Worm (Caenorhabditis elegans): ENCODE measurements around the gene fbxa-128.

Gene fbxa-128

DNA sequence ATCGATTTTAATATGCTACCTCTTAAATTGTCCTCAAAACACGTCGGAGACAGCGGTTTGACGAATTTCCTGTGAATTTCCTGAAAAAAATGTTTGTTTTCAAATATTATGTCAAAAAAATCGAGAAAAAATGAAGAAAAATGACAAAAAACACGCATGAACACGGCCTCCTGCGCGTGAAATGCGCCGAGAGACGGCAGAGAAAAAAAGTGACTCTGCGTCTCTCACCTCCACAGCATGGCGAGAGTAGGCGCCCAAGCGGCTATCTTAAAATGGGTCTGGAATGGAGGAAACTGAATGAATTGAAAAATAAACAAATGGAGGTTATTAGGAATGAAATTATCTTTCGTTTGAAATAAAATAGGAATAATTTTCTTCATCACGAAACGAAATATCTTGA is 28.2 kb downstream of the fbxa-128 start (continued):
- TF ChIP-seq tra-1 (GFP tag; IDR thresholded peaks at IDR 0.05) (no peak), ztf-11 (tag; optimal IDR thresholded peaks at IDR 0.05) (no peak)

DNA sequence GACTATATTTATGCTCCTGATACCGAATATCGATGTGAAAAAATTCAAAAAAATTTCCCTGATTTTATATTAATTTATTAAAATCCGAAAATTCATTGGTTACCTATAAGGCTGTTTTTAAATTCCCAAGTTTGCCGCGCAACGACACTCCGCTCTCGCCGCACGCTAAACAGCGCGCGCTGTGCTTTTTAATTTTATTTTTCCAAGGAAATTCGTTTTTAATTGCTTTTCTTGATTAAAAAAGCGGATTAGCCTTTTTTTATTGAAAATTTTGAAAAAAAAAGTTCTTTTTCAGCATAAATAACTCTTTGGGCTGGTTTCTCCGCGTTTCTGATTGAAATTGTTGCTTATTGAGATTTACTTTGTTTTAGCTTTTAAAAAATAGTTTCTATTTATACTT is 31.6 kb downstream of the fbxa-128 start:
- TF ChIP-seq lir-3 (tag; optimal IDR thresholded peaks at IDR 0.05) (no peak), Y48G9A.11 (GFP tag; IDR thresholded peaks at IDR 0.05) (peak; percentile 65), attf-4 (tag; optimal IDR thresholded peaks at IDR 0.05) (no peak), dmd-9 (GFP tag; IDR thresholded peaks at IDR 0.05) (no peak), sdz-12 (GFP tag; optimal IDR thresholded peaks at IDR 0.05) (no peak), daf-12 (tag; optimal IDR thresholded peaks at IDR 0.05) (no peak), daf-19 (GFP tag; conservative IDR thresholded peaks at IDR 0.05) (no peak), zfp-2 (tag; optimal IDR thresholded peaks at IDR 0.05) (no peak), ZK337.2 (GFP tag; IDR thresholded peaks at IDR 0.05) (no peak)

DNA sequence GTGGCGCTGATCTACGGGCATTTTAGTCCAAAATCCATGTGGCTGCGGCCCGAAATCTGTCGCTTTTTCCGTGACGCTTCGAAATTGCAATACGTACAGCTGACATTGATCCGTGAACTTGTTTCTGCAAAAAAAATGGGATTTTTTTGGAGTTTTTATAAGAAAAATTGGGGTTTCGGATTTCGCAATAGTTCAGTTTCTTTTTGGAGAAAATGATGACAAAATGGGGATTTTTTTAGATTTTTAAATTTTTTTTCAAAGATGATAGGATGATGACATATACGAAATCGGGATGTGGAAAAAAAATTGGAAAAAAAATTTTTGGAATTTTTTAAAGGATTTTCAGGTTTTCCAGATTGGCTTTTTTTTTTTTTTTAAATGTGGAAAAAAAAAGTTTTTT is 37.7 kb downstream of the fbxa-128 start:
- no peak for TF ChIP-seq sdz-12 (GFP tag; optimal IDR thresholded peaks at IDR 0.05)
- no peak for TF ChIP-seq daf-12 (tag; optimal IDR thresholded peaks at IDR 0.05)

DNA sequence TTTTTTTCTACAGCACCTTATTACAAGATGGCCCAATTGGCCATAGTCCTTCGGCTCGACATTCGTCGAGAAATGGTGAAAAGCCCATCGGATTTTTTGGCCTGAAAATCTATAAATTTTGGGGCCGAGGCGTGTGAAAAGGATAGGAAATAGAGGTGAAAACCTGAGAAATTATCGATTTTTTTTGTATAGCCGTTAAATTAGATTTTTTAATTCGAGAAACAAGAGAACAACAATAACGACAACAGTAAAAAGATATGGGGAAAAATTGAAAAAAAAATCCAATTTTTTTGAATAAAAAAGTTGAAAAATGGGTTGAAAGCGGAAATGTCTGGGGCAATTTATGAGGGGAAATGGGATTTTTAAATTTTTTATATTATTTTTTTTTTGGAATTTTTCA is 39.0 kb downstream of the fbxa-128 start, which contains the start of gene hmt-1:
hmt-1 (minus strand) TSS at position 101 of the 400 bp plus-strand sequence.
- TF ChIP-seq unc-62 (GFP tag; optimal IDR thresholded peaks at IDR 0.05 in 1 of 2) (no peak), unc-62 (tag; optimal IDR thresholded peaks at IDR 0.05) (no peak), attf-4 (tag; optimal IDR thresholded peaks at IDR 0.05) (no peak), ztf-11 (tag; optimal IDR thresholded peaks at IDR 0.05) (no peak), Y105C5A.15 (GFP tag; IDR thresholded peaks at IDR 0.05) (no peak), lin-39 (tag; optimal IDR thresholded peaks at IDR 0.05) (no peak), Y75B8A.6 (GFP tag; IDR thresholded peaks at IDR 0.05) (no peak), madf-5 (GFP tag; IDR thresholded peaks at IDR 0.05) (no peak), lim-7 (GFP tag; IDR thresholded peaks at IDR 0.05) (no peak), nhr-11 (tag; optimal IDR thresholded peaks at IDR 0.05) (no peak), Y5F2A.4 (GFP tag; optimal IDR thresholded peaks at IDR 0.05) (no peak), ceh-44 (GFP tag; IDR thresholded peaks at IDR 0.05) (no peak), cey-2 (tag; optimal IDR thresholded peaks at IDR 0.05; ENCODE audit: borderline replicate concordance, insufficient read depth) (no peak), lir-3 (tag; optimal IDR thresholded peaks at IDR 0.05) (no peak), nhr-6 (tag; optimal IDR thresholded peaks at IDR 0.05) (no peak), nhr-25 (tag; optimal IDR thresholded peaks at IDR 0.05; ENCODE audit: borderline replicate concordance, insufficient read depth) (no peak), ceh-20 (GFP tag; IDR thresholded peaks at IDR 0.05) (no peak), nhr-77 (tag; optimal IDR thresholded peaks at IDR 0.05) (no peak)

DNA sequence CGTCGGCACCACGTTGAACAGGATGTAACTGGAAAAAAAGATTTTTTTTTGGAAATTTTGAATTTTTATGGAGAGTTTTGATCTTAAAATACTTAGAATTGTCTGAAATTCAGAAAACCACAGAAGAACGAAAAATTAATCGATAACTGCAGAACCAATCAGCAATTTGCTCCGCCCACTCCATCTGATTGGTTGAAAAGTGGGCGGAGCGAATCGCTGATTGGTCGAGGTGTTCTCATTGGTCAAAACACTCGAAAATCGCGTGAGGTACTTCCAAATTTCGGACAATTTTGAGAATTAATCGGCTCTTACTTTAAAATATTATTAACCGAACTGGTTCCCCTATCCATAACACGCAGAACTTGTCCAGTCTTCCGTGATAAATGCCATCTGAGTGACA is 43.2 kb downstream of the fbxa-128 start:
- TF ChIP-seq T20F7.1 (GFP tag; optimal IDR thresholded peaks at IDR 0.05), result no peak
- TF ChIP-seq ceh-44 (GFP tag; IDR thresholded peaks at IDR 0.05), result no peak
- TF ChIP-seq cey-2 (tag; optimal IDR thresholded peaks at IDR 0.05; ENCODE audit: borderline replicate concordance, insufficient read depth), result no peak
- no peak for TF ChIP-seq ceh-20 (GFP tag; IDR thresholded peaks at IDR 0.05)
- no peak for TF ChIP-seq F49E8.2 (tag; optimal IDR thresholded peaks at IDR 0.05; ENCODE audit: borderline replicate concordance)
- no peak for TF ChIP-seq ceh-62 (tag; optimal IDR thresholded peaks at IDR 0.05)
- no peak for TF ChIP-seq ces-1 (GFP tag; optimal IDR thresholded peaks at IDR 0.05)
- TF ChIP-seq lin-29 (GFP tag; IDR thresholded peaks at IDR 0.05), result no peak
- no peak for TF ChIP-seq dpl-1 (GFP tag; optimal IDR thresholded peaks at IDR 0.05)
- TF ChIP-seq nhr-76 (tag; optimal IDR thresholded peaks at IDR 0.05), result no peak
- TF ChIP-seq Y75B8A.6 (GFP tag; IDR thresholded peaks at IDR 0.05), result no peak
- no peak for TF ChIP-seq gei-8 (GFP tag; optimal IDR thresholded peaks at IDR 0.05)
- TF ChIP-seq mes-2 (tag; optimal IDR thresholded peaks at IDR 0.05; ENCODE audit: poor library complexity, severe bottlenecking), result no peak
- TF ChIP-seq mdt-29 (GFP tag; IDR thresholded peaks at IDR 0.05), result no peak
- TF ChIP-seq D1046.2 (GFP tag; IDR thresholded peaks at IDR 0.05), result no peak
- no peak for TF ChIP-seq zfp-2 (tag; optimal IDR thresholded peaks at IDR 0.05)
